Worm (Caenorhabditis elegans) whole organism, early embryonic: ENCODE results near the gene cdc-25.3.

Experiments
- aly-1 ChIP-seq: sonication (generic microtip); optimal IDR thresholded peaks from 2 replicates; lab custom pipeline; 2016; ENCODE audit warnings: missing genetic modification characterization, missing compliant biosample characterization
- ets-7 ChIP-seq: sonication (generic microtip); optimal IDR thresholded peaks from 2 replicates; lab custom pipeline; 2016; ENCODE audit warnings: missing genotype, missing genetic modification characterization, missing compliant biosample characterization
- hmbx-1 ChIP-seq: sonication (generic microtip); optimal IDR thresholded peaks from 2 replicates; lab custom pipeline; 2016; ENCODE audit warnings: mild to moderate bottlenecking, missing genetic modification characterization, missing compliant biosample characterization
- scrt-1 ChIP-seq: fragments of 200-800 bp; sonication (Bioruptor generic); IDR thresholded peaks from 2 replicates; pipeline ENCODE4 v1.3.6; 2022; ENCODE audit warnings: missing genetic modification characterization, missing compliant biosample characterization
- sea-1 ChIP-seq: fragments of 200-800 bp; sonication (Bioruptor generic); conservative IDR thresholded peaks from 2 replicates; pipeline ENCODE4 v1.3.6; 2022; ENCODE audit warnings: missing genetic modification characterization, missing compliant biosample characterization
- tbx-37 ChIP-seq: fragments of 200-800 bp; sonication (Bioruptor generic); conservative IDR thresholded peaks from 2 replicates; pipeline ENCODE4 v1.3.6; 2022; ENCODE audit warnings: missing genetic modification reagents, missing genetic modification characterization, missing compliant biosample characterization
- tra-4 ChIP-seq: sonication (generic microtip); optimal IDR thresholded peaks from 2 replicates; lab custom pipeline; 2017; ENCODE audit warnings: missing genetic modification characterization, missing compliant biosample characterization

- TF ChIP-seq tra-4 (tag; lab: Kevin White, UChicago) = no peak
- no peak for TF ChIP-seq hmbx-1 (tag; lab: Kevin White, UChicago)
- peak; percentile 16 for TF ChIP-seq aly-1 (tag; lab: Kevin White, UChicago)
- no peak for TF ChIP-seq scrt-1 (GFP tag; lab: Robert Waterston, UW)
- TF ChIP-seq ets-7 (tag; lab: Kevin White, UChicago) = no peak
- no peak for TF ChIP-seq sea-1 (GFP tag; lab: Robert Waterston, UW)
- TF ChIP-seq tbx-37 = no peak
Observed at ce11 chrIII:8964684-8965283, 47.1 kb upstream of the cdc-25.3 start.
